Worm (Caenorhabditis elegans) whole organism, L2 larva: ENCODE results near the gene R02E12.5.

Experiments
- nhr-11 ChIP-seq: fragments of 150-350 bp; optimal IDR thresholded peaks from 2 replicates; lab custom pipeline; 2014; ENCODE audit warnings: missing biosample characterization, missing genetic modification characterization
- nhr-25 ChIP-seq: fragments of 150-350 bp; sonication (generic microtip); optimal IDR thresholded peaks from 3 replicates; lab custom pipeline; 2014; ENCODE audit warnings: missing biosample characterization, missing genetic modification characterization
- zag-1 ChIP-seq: fragments of 150-350 bp; optimal IDR thresholded peaks from 2 replicates; lab custom pipeline; 2014; ENCODE audit warnings: missing biosample characterization, missing genetic modification characterization
- ztf-4 ChIP-seq: fragments of 150-350 bp; optimal IDR thresholded peaks from 2 replicates; lab custom pipeline; 2014; ENCODE audit warnings: missing biosample characterization, missing genetic modification characterization

ce11 chrX:3958252-3958651 lies 38.9 kb upstream of the R02E12.5 start, which contains the start of gene lin-18:
- TF ChIP-seq nhr-11 (no peak), ztf-4 (tag; lab: Kevin White, UChicago) (no peak), zag-1 (tag; lab: Kevin White, UChicago) (no peak), nhr-25 (tag; lab: Kevin White, UChicago) (no peak)
